Worm (Caenorhabditis elegans): ENCODE measurements around the gene set-3.

- TF ChIP-seq ama-1 (optimal IDR thresholded peaks at IDR 0.05) (no peak), egl-43 (GFP tag; IDR thresholded peaks at IDR 0.05) (no peak), unc-39 (tag; optimal IDR thresholded peaks at IDR 0.05) (no peak), unc-130 (GFP tag; optimal IDR thresholded peaks at IDR 0.05) (no peak), nhr-25 (tag; optimal IDR thresholded peaks at IDR 0.05; ENCODE audit: borderline replicate concordance, insufficient read depth) (no peak)
Observed at ce11 chrIII:9697886-9698285, 3.5 kb upstream of the set-3 start.
